Worm (Caenorhabditis elegans): ENCODE results near the gene slc-46A.
"Not testable (repeated sequence)": the region's sequence is repeated elsewhere in the genome, so short reads cannot be mapped to it uniquely, and the experiment has no call there.

DNA sequence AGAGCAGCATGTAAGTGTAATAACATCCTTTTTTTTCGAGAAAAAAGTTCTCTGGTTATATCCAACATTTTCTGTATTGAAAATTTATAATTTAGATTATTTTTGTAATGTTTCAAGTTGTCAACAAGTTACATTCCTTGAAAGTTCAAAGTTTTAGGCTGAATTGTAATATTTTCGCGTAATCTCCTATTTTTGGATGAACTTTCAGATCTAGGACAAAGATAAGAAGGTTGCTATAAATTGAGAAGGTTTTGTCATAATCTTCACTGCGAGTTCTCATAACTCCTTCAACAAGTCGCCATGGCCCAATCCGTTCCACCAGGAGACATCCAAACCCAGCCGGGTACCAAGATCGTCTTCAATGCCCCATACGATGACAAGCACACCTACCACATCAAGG lies 2.8 kb upstream of the slc-46A start, which contains the start of gene msp-65:
- not testable (repeated sequence) for TF ChIP-seq nhr-11 (tag; optimal IDR thresholded peaks at IDR 0.05); lin-35 (GFP tag; optimal IDR thresholded peaks at IDR 0.05)

All from whole organism, L1 larva.